Fruit fly (Drosophila melanogaster) whole organism, prepupa: ENCODE results near the gene CG13693.

Experiments used
- CG1621 ChIP-seq: fragments of 200-800 bp; sonication (Bioruptor generic); optimal IDR thresholded peaks from 3 replicates; lab custom pipeline; 2018; ENCODE audit warnings: missing biosample characterization, mild to moderate bottlenecking, missing genetic modification characterization
- CG6276 ChIP-seq: fragments of 200-800 bp; sonication (Bioruptor generic); optimal IDR thresholded peaks from 2 replicates; lab custom pipeline; 2017; ENCODE audit warnings: missing biosample characterization, mild to moderate bottlenecking, missing genetic modification characterization
- Eip75B ChIP-seq: fragments of 200-800 bp; sonication (Bioruptor generic); optimal IDR thresholded peaks from 3 replicates; lab custom pipeline; 2016; ENCODE audit warnings: missing biosample characterization, missing genetic modification characterization
- Ets21C ChIP-seq: fragments of 200-800 bp; sonication (Bioruptor generic); optimal IDR thresholded peaks from 3 replicates; lab custom pipeline; 2016; ENCODE audit warnings: missing biosample characterization, missing genetic modification characterization
- Hr4 ChIP-seq: fragments of 200-800 bp; sonication (Bioruptor generic); optimal IDR thresholded peaks from 3 replicates; lab custom pipeline; 2016; ENCODE audit warnings: missing biosample characterization, missing genetic modification characterization
- achi ChIP-seq: fragments of 200-800 bp; sonication (Bioruptor generic); optimal IDR thresholded peaks from 3 replicates; lab custom pipeline; 2016; ENCODE audit warnings: missing biosample characterization, missing genetic modification characterization
- eg ChIP-seq: fragments of 200-800 bp; sonication (Bioruptor generic); IDR thresholded peaks from 3 replicates; pipeline ENCODE4 v1.3.6; 2022; ENCODE audit warnings: missing biosample characterization, missing genetic modification characterization
- lz ChIP-seq: fragments of 200-800 bp; sonication (Bioruptor generic); optimal IDR thresholded peaks from 3 replicates; lab custom pipeline; 2016; ENCODE audit warnings: missing biosample characterization, missing genetic modification characterization
- net ChIP-seq: fragments of 200-800 bp; sonication (Bioruptor generic); optimal IDR thresholded peaks from 3 replicates; lab custom pipeline; 2016; ENCODE audit warnings: missing biosample characterization, missing genetic modification characterization
- ss ChIP-seq, 2 experiments: fragments of 200-800 bp; sonication (Bioruptor generic); optimal IDR thresholded peaks; 2 replicates in 1 of 2; 3 replicates in 1 of 2; lab custom pipeline; 2017 to 2018; ENCODE audit warnings: mild to moderate bottlenecking in 2 of 2, missing biosample characterization in 2 of 2, missing genetic modification characterization in 2 of 2, moderate library complexity in 1 of 2
- svp ChIP-seq: fragments of 200-800 bp; sonication (Bioruptor generic); peaks from one replicate; lab custom pipeline; 2016; ENCODE audit warnings: missing biosample characterization, missing genetic modification characterization

dm6 chr2L:244559-244958 is 12.3 kb downstream of the CG13693 start:
- TF ChIP-seq CG6276 = no peak
- no peak for TF ChIP-seq CG1621
- no peak for TF ChIP-seq Hr4 (GFP tag; lab: Kevin White, UChicago)
- TF ChIP-seq Eip75B (GFP tag; lab: Kevin White, UChicago) = no peak
- no peak for TF ChIP-seq achi
- no peak for TF ChIP-seq svp (GFP tag; lab: Kevin White, UChicago)
- no peak for TF ChIP-seq lz (GFP tag; lab: Kevin White, UChicago)
- TF ChIP-seq net (GFP tag; lab: Kevin White, UChicago) = no peak
- TF ChIP-seq Ets21C = no peak
- no peak for TF ChIP-seq eg (GFP tag; lab: Robert Waterston, UW)
- no peak for TF ChIP-seq ss (GFP tag; optimal IDR thresholded peaks at IDR 0.05; lab: Kevin White, UChicago)
